Worm (Caenorhabditis elegans) whole organism, late embryonic: ENCODE measurements around the gene R13A5.7.
A peak's percentile ranks its signal among the peaks of the same experiment; 100 is the strongest.
"Not testable (repeated sequence)": the region's sequence is repeated elsewhere in the genome, so short reads cannot be mapped to it uniquely, and the experiment has no call there.

Experiments
- C08G9.2 ChIP-seq: sonication (generic microtip); optimal IDR thresholded peaks from 2 replicates; lab custom pipeline; 2016; ENCODE audit warnings: mild to moderate bottlenecking, missing genetic modification characterization, moderate library complexity, missing compliant biosample characterization
- C38D4.7 ChIP-seq: fragments of 200-800 bp; sonication (Bioruptor generic); optimal IDR thresholded peaks from 2 replicates; lab custom pipeline; 2018; ENCODE audit warnings: mild to moderate bottlenecking, missing genetic modification characterization, moderate library complexity, missing compliant biosample characterization
- Y22D7AL.16 ChIP-seq: sonication (generic microtip); optimal IDR thresholded peaks from 2 replicates; lab custom pipeline; 2016; ENCODE audit warnings: missing genetic modification characterization, missing compliant biosample characterization
- ceh-14 ChIP-seq: sonication (generic microtip); optimal IDR thresholded peaks from 2 replicates; lab custom pipeline; 2016; ENCODE audit warnings: missing genotype, missing genetic modification characterization, missing compliant biosample characterization
- ceh-19 ChIP-seq: fragments of 200-800 bp; sonication (Bioruptor generic); optimal IDR thresholded peaks from 2 replicates; lab custom pipeline; 2018; ENCODE audit warnings: mild to moderate bottlenecking, missing genetic modification characterization, missing compliant biosample characterization
- ceh-2 ChIP-seq: sonication (generic microtip); optimal IDR thresholded peaks from 2 replicates; lab custom pipeline; 2016; ENCODE audit warnings: missing genotype, missing genetic modification characterization, missing compliant biosample characterization
- ceh-24 ChIP-seq: sonication (generic microtip); optimal IDR thresholded peaks from 2 replicates; lab custom pipeline; 2016; ENCODE audit warnings: mild to moderate bottlenecking, missing genetic modification characterization, missing compliant biosample characterization
- ceh-30 ChIP-seq: fragments of 150-350 bp; optimal IDR thresholded peaks from 2 replicates; lab custom pipeline; 2014; ENCODE audit warnings: missing biosample characterization, missing genetic modification characterization
- ceh-31 ChIP-seq: sonication (generic microtip); optimal IDR thresholded peaks from 2 replicates; lab custom pipeline; 2016; ENCODE audit warnings: missing genetic modification characterization, missing compliant biosample characterization
- ceh-6 ChIP-seq: fragments of 200-800 bp; sonication (Bioruptor generic); optimal IDR thresholded peaks from 2 replicates; lab custom pipeline; 2018; ENCODE audit warnings: mild to moderate bottlenecking, missing genetic modification characterization, missing compliant biosample characterization
- che-1 ChIP-seq: sonication (generic microtip); optimal IDR thresholded peaks from 2 replicates; lab custom pipeline; 2016; ENCODE audit warnings: mild to moderate bottlenecking, missing genetic modification characterization, missing compliant biosample characterization
- dmd-4 ChIP-seq: sonication (generic microtip); optimal IDR thresholded peaks from 2 replicates; lab custom pipeline; 2016; ENCODE audit warnings: borderline replicate concordance, missing genetic modification characterization, missing compliant biosample characterization
- dve-1 ChIP-seq: sonication (generic microtip); optimal IDR thresholded peaks from 2 replicates; lab custom pipeline; 2017; ENCODE audit warnings: antibody characterized with exemption, mild to moderate bottlenecking, missing genetic modification characterization, missing compliant biosample characterization
- hlh-15 ChIP-seq: sonication (generic microtip); optimal IDR thresholded peaks from 2 replicates; lab custom pipeline; 2016; ENCODE audit warnings: missing genetic modification characterization, missing compliant biosample characterization
- hlh-30 ChIP-seq: sonication (generic microtip); optimal IDR thresholded peaks from 2 replicates; lab custom pipeline; 2017; ENCODE audit warnings: antibody characterized with exemption, missing genetic modification characterization, missing compliant biosample characterization; ENCODE audit not compliant: insufficient read depth
- lim-6 ChIP-seq: sonication (generic microtip); optimal IDR thresholded peaks from 2 replicates; lab custom pipeline; 2016; ENCODE audit warnings: missing genetic modification characterization, missing compliant biosample characterization
- madf-2 ChIP-seq: sonication (generic microtip); optimal IDR thresholded peaks from 2 replicates; lab custom pipeline; 2017; ENCODE audit warnings: missing genetic modification characterization, missing compliant biosample characterization
- mec-3 ChIP-seq: sonication (generic microtip); optimal IDR thresholded peaks from 2 replicates; lab custom pipeline; 2016; ENCODE audit warnings: borderline replicate concordance, missing genetic modification characterization, missing compliant biosample characterization
- nfya-1 ChIP-seq: sonication (generic microtip); optimal IDR thresholded peaks from 2 replicates; lab custom pipeline; 2017; ENCODE audit warnings: missing genetic modification characterization, mild to moderate bottlenecking, missing compliant biosample characterization, antibody characterized with exemption, moderate library complexity
- nhr-11 ChIP-seq: fragments of 150-350 bp; optimal IDR thresholded peaks from 2 replicates; lab custom pipeline; 2014; ENCODE audit warnings: missing biosample characterization, missing genetic modification characterization
- npax-4 ChIP-seq: sonication (generic microtip); optimal IDR thresholded peaks from 2 replicates; lab custom pipeline; 2016; ENCODE audit warnings: missing genetic modification characterization, missing compliant biosample characterization
- odd-2 ChIP-seq: sonication (generic microtip); optimal IDR thresholded peaks from 2 replicates; lab custom pipeline; 2017; ENCODE audit warnings: antibody characterized with exemption, mild to moderate bottlenecking, missing genetic modification characterization, missing compliant biosample characterization
- pag-3 ChIP-seq: sonication (generic microtip); optimal IDR thresholded peaks from 2 replicates; lab custom pipeline; 2016; ENCODE audit warnings: missing compliant biosample characterization, missing genetic modification characterization, borderline replicate concordance
- pat-9 ChIP-seq: fragments of 200-800 bp; sonication (Bioruptor generic); optimal IDR thresholded peaks from 2 replicates; lab custom pipeline; 2018; ENCODE audit warnings: mild to moderate bottlenecking, missing genetic modification characterization, moderate library complexity, missing compliant biosample characterization
- pax-1 ChIP-seq: fragments of 150-350 bp; optimal IDR thresholded peaks from 2 replicates; lab custom pipeline; 2014; ENCODE audit warnings: missing biosample characterization, missing genetic modification characterization
- pqm-1 ChIP-seq: sonication (generic microtip); optimal IDR thresholded peaks from 2 replicates; lab custom pipeline; 2016; ENCODE audit warnings: missing genetic modification characterization, missing compliant biosample characterization
- pros-1 ChIP-seq: fragments of 150-350 bp; optimal IDR thresholded peaks from 2 replicates; lab custom pipeline; 2014; ENCODE audit warnings: missing biosample characterization, missing genetic modification reagents, missing genetic modification characterization
- rnt-1 ChIP-seq: sonication (generic microtip); optimal IDR thresholded peaks from 2 replicates; lab custom pipeline; 2016; ENCODE audit warnings: missing genetic modification characterization, missing compliant biosample characterization
- syd-9 ChIP-seq: sonication (generic microtip); optimal IDR thresholded peaks from 2 replicates; lab custom pipeline; 2016; ENCODE audit warnings: mild to moderate bottlenecking, missing genetic modification characterization, moderate library complexity, missing compliant biosample characterization
- tbx-2 ChIP-seq: sonication (generic microtip); optimal IDR thresholded peaks from 2 replicates; lab custom pipeline; 2016; ENCODE audit warnings: missing genetic modification characterization, missing compliant biosample characterization
- tbx-7 ChIP-seq: sonication (generic microtip); optimal IDR thresholded peaks from 2 replicates; lab custom pipeline; 2016; ENCODE audit warnings: missing genotype, missing genetic modification characterization, missing compliant biosample characterization
- ttx-3 ChIP-seq: sonication (generic microtip); optimal IDR thresholded peaks from 2 replicates; lab custom pipeline; 2016; ENCODE audit warnings: missing genetic modification reagents, missing genetic modification characterization, missing compliant biosample characterization
- unc-42 ChIP-seq: sonication (generic microtip); optimal IDR thresholded peaks from 2 replicates; lab custom pipeline; 2016; ENCODE audit warnings: missing genotype, missing genetic modification characterization, missing compliant biosample characterization
- ztf-16 ChIP-seq: sonication (generic microtip); optimal IDR thresholded peaks from 2 replicates; lab custom pipeline; 2017; ENCODE audit warnings: missing genetic modification characterization, missing compliant biosample characterization

Gene R13A5.7

DNA sequence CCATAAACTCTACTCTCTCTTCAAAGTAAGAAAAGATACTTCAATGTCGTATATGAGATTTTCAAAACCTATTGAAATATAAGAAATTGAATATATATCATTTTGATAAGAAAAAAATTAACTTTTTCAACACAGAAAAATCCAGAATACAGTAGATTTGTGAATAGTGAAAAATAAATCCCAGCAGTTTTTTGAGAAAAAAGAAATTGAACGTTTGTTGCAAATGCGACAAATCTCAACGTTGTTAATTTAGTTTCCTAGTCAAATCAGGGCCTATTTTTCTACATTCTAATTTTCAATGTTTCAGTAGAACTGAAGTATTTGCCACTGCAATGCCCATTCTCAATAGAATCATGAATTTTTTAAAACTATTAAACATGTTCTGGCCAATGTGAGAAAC is 44.6 kb upstream of the R13A5.7 start, which contains the start of gene T04A6.2:
Gene T04A6.2, plus strand, starts transcription at position 301 of the 400 bp plus-strand sequence.
- TF ChIP-seq Y22D7AL.16 (tag; lab: Kevin White, UChicago): no peak
- no peak for TF ChIP-seq ceh-30 (tag; lab: Kevin White, UChicago)
- TF ChIP-seq ceh-6: no peak
- no peak for TF ChIP-seq pax-1 (tag; lab: Kevin White, UChicago)
- TF ChIP-seq npax-4 (tag; lab: Kevin White, UChicago): no peak
- TF ChIP-seq ceh-24 (tag; lab: Kevin White, UChicago): no peak
- no peak for TF ChIP-seq lim-6 (tag; lab: Kevin White, UChicago)
- no peak for TF ChIP-seq unc-42 (tag; lab: Kevin White, UChicago)
- no peak for TF ChIP-seq odd-2 (tag; lab: Kevin White, UChicago)
- no peak for TF ChIP-seq pqm-1 (tag; lab: Kevin White, UChicago)
- TF ChIP-seq ttx-3 (tag; lab: Kevin White, UChicago): no peak
- TF ChIP-seq ceh-31: no peak
- TF ChIP-seq mec-3 (tag; lab: Kevin White, UChicago): no peak
- no peak for TF ChIP-seq dve-1 (tag; lab: Kevin White, UChicago)
- no peak for TF ChIP-seq ztf-16 (tag; lab: Kevin White, UChicago)
- TF ChIP-seq tbx-7 (tag; lab: Kevin White, UChicago): no peak
- TF ChIP-seq madf-2 (tag; lab: Kevin White, UChicago): no peak

DNA sequence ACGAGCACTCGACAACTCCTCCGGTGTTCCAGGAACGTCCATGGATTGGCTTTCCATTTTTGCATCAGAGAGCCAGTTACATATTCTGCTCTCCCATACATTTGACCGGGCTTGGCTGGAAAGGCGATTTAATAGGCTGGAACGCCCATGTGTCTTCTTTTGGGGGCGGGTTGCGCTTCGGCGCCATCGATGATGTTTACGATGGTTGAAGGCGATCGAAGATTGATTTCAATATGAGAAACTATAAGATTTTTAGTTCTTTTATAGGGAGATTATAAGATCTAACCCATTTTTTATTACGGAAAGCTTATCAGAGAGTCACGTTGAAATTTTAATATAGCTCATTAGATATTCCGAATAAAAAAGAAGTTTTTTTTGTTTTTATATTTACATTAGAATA is 39.2 kb upstream of the R13A5.7 start, which contains the start of gene nsph-4.3:
Gene nsph-4.3, minus strand, starts transcription at position 101 of the 400 bp plus-strand sequence.
- TF ChIP-seq pag-3 (tag; lab: Kevin White, UChicago) (no peak), dmd-4 (no peak)

- TF ChIP-seq hlh-15 (tag; lab: Kevin White, UChicago): no peak
- no peak for TF ChIP-seq hlh-30 (tag; lab: Kevin White, UChicago)
- TF ChIP-seq syd-9 (tag; lab: Kevin White, UChicago): no peak
- no peak for TF ChIP-seq ceh-19 (GFP tag; lab: Kevin White, UChicago)
- no peak for TF ChIP-seq pat-9 (tag; lab: Kevin White, UChicago)
- TF ChIP-seq che-1 (tag; lab: Kevin White, UChicago): no peak
- no peak for TF ChIP-seq pqm-1 (tag; lab: Kevin White, UChicago)
- no peak for TF ChIP-seq pros-1
- TF ChIP-seq mec-3 (tag; lab: Kevin White, UChicago): no peak
- no peak for TF ChIP-seq nhr-11 (tag; lab: Kevin White, UChicago)
- TF ChIP-seq tbx-2 (tag; lab: Kevin White, UChicago): no peak
Observed at ce11 chrIII:7608223-7608622, 38.3 kb upstream of the R13A5.7 start, which contains the start of gene T04A6.3. Gene T04A6.3, minus strand, starts transcription at chrIII:7608323.

DNA sequence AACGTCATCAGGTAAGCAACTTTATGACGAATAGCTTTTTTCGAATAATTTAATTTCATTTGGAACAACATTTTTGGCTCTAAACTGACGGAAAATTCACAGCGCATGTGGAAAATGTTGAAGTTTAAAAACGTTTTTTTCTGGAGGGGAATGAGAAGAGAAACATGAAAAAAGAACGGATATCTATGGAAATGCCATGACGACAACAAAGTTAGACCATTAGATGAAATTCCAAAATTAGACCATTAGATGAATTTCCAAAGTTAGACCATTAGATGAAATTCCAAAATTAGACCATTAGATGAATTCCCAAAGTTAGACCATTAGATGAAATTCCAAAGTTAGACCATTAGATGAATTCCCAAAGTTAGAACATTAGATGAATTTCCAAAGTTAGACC is 24.5 kb upstream of the R13A5.7 start, which contains the start of gene Y80D4G.2:
Gene Y80D4G.2, minus strand, starts transcription at position 101 of the 400 bp plus-strand sequence.
- TF ChIP-seq ceh-30 (tag; lab: Kevin White, UChicago); ceh-14; C38D4.7 (GFP tag; lab: Kevin White, UChicago): not testable (repeated sequence)

DNA sequence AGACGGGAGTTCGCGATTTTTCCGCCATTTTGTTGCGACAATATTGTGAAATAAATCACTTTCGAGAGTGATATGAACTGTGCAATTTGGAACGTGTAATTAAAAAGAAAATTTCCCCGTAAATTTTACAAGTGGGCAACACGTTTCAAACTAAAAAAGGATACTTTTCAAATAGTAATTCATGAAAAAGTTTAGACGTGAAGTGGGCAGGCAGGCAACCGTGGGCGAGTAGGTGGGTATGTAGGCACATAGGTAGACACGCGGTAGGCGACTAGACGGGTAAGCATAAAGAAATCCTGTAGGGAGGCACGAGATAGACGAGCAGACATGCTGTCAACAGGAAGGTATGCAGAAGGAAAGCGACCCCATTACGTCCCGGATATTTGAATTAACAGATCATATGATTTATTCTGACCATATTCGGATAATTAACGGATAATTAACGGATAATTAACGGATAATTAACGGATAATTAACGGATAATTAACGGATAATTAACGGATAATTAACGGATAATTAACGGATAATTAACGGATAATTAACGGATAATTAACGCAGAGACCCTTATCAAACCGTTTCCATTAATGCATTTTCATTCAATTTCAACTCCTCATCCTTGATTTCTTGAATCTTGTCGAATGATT is 23.5 kb upstream of the R13A5.7 start, which contains the start of gene R13A5.11:
Gene R13A5.11, minus strand, starts transcription at position 51 of the 644 bp plus-strand sequence.
- TF ChIP-seq unc-42 (tag; lab: Kevin White, UChicago) (peak; percentile 19), rnt-1 (no peak), dmd-4 (no peak), lim-6 (tag; lab: Kevin White, UChicago) (no peak), ceh-2 (tag; lab: Kevin White, UChicago) (no peak), mec-3 (tag; lab: Kevin White, UChicago) (no peak), C08G9.2 (no peak), nfya-1 (tag; lab: Kevin White, UChicago) (no peak), tbx-2 (tag; lab: Kevin White, UChicago) (no peak), dve-1 (tag; lab: Kevin White, UChicago) (peak; percentile 99), pat-9 (tag; lab: Kevin White, UChicago) (no peak), odd-2 (tag; lab: Kevin White, UChicago) (no peak)
